Worm (Caenorhabditis elegans): Measurements from ENCODE around the gene nhr-186.
A peak's percentile ranks its signal among the peaks of the same experiment; 100 is the strongest.

nhr-186 gene

ce11 chrV:3870359-3870758, 15.6 kb upstream of the nhr-186 start:
- TF ChIP-seq pag-3 (tag; optimal IDR thresholded peaks at IDR 0.05; ENCODE audit: borderline replicate concordance, insufficient read depth) (no peak), hpl-2 (GFP tag; optimal IDR thresholded peaks at IDR 0.05) (no peak), zip-4 (GFP tag; optimal IDR thresholded peaks at IDR 0.05) (no peak), pax-3 (tag; optimal IDR thresholded peaks at IDR 0.05) (peak; percentile 72), nhr-71 (tag; optimal IDR thresholded peaks at IDR 0.05) (peak; percentile 91), aha-1 (tag; optimal IDR thresholded peaks at IDR 0.05) (no peak), snu-23 (GFP tag; optimal IDR thresholded peaks at IDR 0.05) (no peak), lin-15B (tag; optimal IDR thresholded peaks at IDR 0.05) (no peak), efl-1 (optimal IDR thresholded peaks at IDR 0.05) (no peak), efl-1 (GFP tag; optimal IDR thresholded peaks at IDR 0.05 in 1 of 2) (no peak), lin-35 (GFP tag; optimal IDR thresholded peaks at IDR 0.05) (no peak), fkh-4 (tag; optimal IDR thresholded peaks at IDR 0.05; ENCODE audit: borderline replicate concordance) (peak; percentile 18), ces-1 (GFP tag; optimal IDR thresholded peaks at IDR 0.05) (no peak), C16A3.4 (tag; optimal IDR thresholded peaks at IDR 0.05) (no peak), nhr-76 (tag; optimal IDR thresholded peaks at IDR 0.05) (no peak), ceh-8 (GFP tag; optimal IDR thresholded peaks at IDR 0.05) (peak; percentile 10), nhr-12 (tag; optimal IDR thresholded peaks at IDR 0.05) (no peak), nhr-90 (tag; optimal IDR thresholded peaks at IDR 0.05; ENCODE audit: poor library complexity) (no peak), elt-2 (tag; optimal IDR thresholded peaks at IDR 0.05) (no peak), irx-1 (tag; optimal IDR thresholded peaks at IDR 0.05) (peak; percentile 22), fos-1 (tag; optimal IDR thresholded peaks at IDR 0.05) (peak; percentile 70), xbp-1 (tag; optimal IDR thresholded peaks at IDR 0.05) (peak; percentile 18), sptf-1 (tag; optimal IDR thresholded peaks at IDR 0.05) (no peak), nhr-19 (GFP tag; conservative IDR thresholded peaks at IDR 0.05) (no peak), efl-3 (GFP tag; optimal IDR thresholded peaks at IDR 0.05) (no peak), ceh-90 (tag; optimal IDR thresholded peaks at IDR 0.05) (no peak), nhr-11 (tag; optimal IDR thresholded peaks at IDR 0.05) (peak; percentile 76), dpl-1 (GFP tag; optimal IDR thresholded peaks at IDR 0.05) (no peak), elt-3 (tag; optimal IDR thresholded peaks at IDR 0.05) (no peak), fkh-10 (GFP tag; optimal IDR thresholded peaks at IDR 0.05) (no peak), Y116A8C.19 (tag; optimal IDR thresholded peaks at IDR 0.05; ENCODE audit: borderline replicate concordance) (no peak), mef-2 (tag; optimal IDR thresholded peaks at IDR 0.05) (peak; percentile 48), ets-5 (GFP tag; IDR thresholded peaks at IDR 0.05) (no peak), lir-3 (tag; optimal IDR thresholded peaks at IDR 0.05; ENCODE audit: poor library complexity) (no peak), snpc-4 (tag; optimal IDR thresholded peaks at IDR 0.05) (no peak), unc-98 (GFP tag; IDR thresholded peaks at IDR 0.05) (no peak), jun-1 (tag; optimal IDR thresholded peaks at IDR 0.05) (no peak), unc-86 (tag; optimal IDR thresholded peaks at IDR 0.05) (no peak), vab-15 (tag; optimal IDR thresholded peaks at IDR 0.05) (no peak), egl-27 (tag; optimal IDR thresholded peaks at IDR 0.05) (no peak), unc-62 (GFP tag; optimal IDR thresholded peaks at IDR 0.05) (no peak), ceh-63 (GFP tag; optimal IDR thresholded peaks at IDR 0.05) (no peak), nhr-85 (tag) (no peak), lin-14 (GFP tag; optimal IDR thresholded peaks at IDR 0.05) (peak; percentile 37), alr-1 (tag; optimal IDR thresholded peaks at IDR 0.05; ENCODE audit: borderline replicate concordance) (no peak), nhr-20 (tag; optimal IDR thresholded peaks at IDR 0.05) (peak; percentile 62), lsy-2 (tag; optimal IDR thresholded peaks at IDR 0.05) (peak in 1 of 2 experiments; percentile 53), mab-9 (GFP tag; IDR thresholded peaks at IDR 0.05) (no peak), sox-4 (tag; optimal IDR thresholded peaks at IDR 0.05) (peak; percentile 89), rnt-1 (tag; optimal IDR thresholded peaks at IDR 0.05) (no peak), lin-13 (GFP tag; optimal IDR thresholded peaks at IDR 0.05) (no peak), nhr-237 (tag; optimal IDR thresholded peaks at IDR 0.05) (no peak), aly-2 (tag; optimal IDR thresholded peaks at IDR 0.05) (no peak)

Data from whole organism, L1 larva.